Worm (Caenorhabditis elegans): ENCODE data around the gene nlp-58.

Gene nlp-58

ce11 chrV:9983529-9983928 lies 34.8 kb upstream of the nlp-58 start (continued):
- TF ChIP-seq let-526 (GFP tag; IDR thresholded peaks at IDR 0.05) (no peak), Y53F4B.3 (GFP tag; IDR thresholded peaks at IDR 0.05) (no peak), him-1 (tag; optimal IDR thresholded peaks at IDR 0.05) (no peak), hsf-1 (GFP tag; IDR thresholded peaks at IDR 0.05) (peak; percentile 41; the same call in 1 of the 2 replicates), somi-1 (GFP tag; optimal IDR thresholded peaks at IDR 0.05) (no peak), ccch-3 (GFP tag; optimal IDR thresholded peaks at IDR 0.05) (no peak), cebp-1 (GFP tag; IDR thresholded peaks at IDR 0.05) (no peak), cebp-1 (tag; optimal IDR thresholded peaks at IDR 0.05) (peak; percentile 7), F22D6.2 (tag; optimal IDR thresholded peaks at IDR 0.05) (no peak), rec-8 (tag; optimal IDR thresholded peaks at IDR 0.05) (no peak), Y56A3A.18 (GFP tag; IDR thresholded peaks at IDR 0.05) (peak; percentile 41; the same call in 1 of the 2 replicates), mes-4 (tag; optimal IDR thresholded peaks at IDR 0.05) (no peak), nfya-2 (GFP tag; IDR thresholded peaks at IDR 0.05) (no peak)

- TF ChIP-seq somi-1 (GFP tag; optimal IDR thresholded peaks at IDR 0.05) (no peak), lin-40 (tag; optimal IDR thresholded peaks at IDR 0.05) (no peak), madf-6 (GFP tag; IDR thresholded peaks at IDR 0.05) (peak; percentile 14; the same call in 1 of the 2 replicates), lag-1 (GFP tag; IDR thresholded peaks at IDR 0.05) (no peak), dpl-1 (GFP tag; optimal IDR thresholded peaks at IDR 0.05) (no peak), nhr-80 (tag; optimal IDR thresholded peaks at IDR 0.05) (no peak), hsf-1 (GFP tag; IDR thresholded peaks at IDR 0.05) (peak; percentile 27; the same call in 1 of the 2 replicates), B0035.1 (tag; optimal IDR thresholded peaks at IDR 0.05) (no peak)
Measured at ce11 chrV:9982568-9982967, 33.8 kb upstream of the nlp-58 start, which contains the start of gene C27H6.9. TSS of gene C27H6.9 (plus strand) at chrV:9982868.

- TF ChIP-seq him-1 (tag; optimal IDR thresholded peaks at IDR 0.05) (peak; percentile 14), dpl-1 (GFP tag; optimal IDR thresholded peaks at IDR 0.05) (peak; percentile 12), madf-10 (tag; optimal IDR thresholded peaks at IDR 0.05) (peak; percentile 70), C06A6.2 (GFP tag; conservative IDR thresholded peaks at IDR 0.05) (peak; percentile 94), ceh-91 (GFP tag; IDR thresholded peaks at IDR 0.05) (0 out of 2 replicates have a peak, but pooled peaks have one; percentile 21), Y95B8A.8 (GFP tag; IDR thresholded peaks at IDR 0.05) (0 out of 2 replicates have a peak, but pooled peaks have one; percentile 14), lin-54 (GFP tag; optimal IDR thresholded peaks at IDR 0.05) (peak; percentile 23), madf-6 (GFP tag; IDR thresholded peaks at IDR 0.05) (peak; percentile 53; the same call in 1 of the 2 replicates), Y67H2A.10 (GFP tag; conservative IDR thresholded peaks at IDR 0.05) (0 out of 2 replicates have a peak, but pooled peaks have one; percentile 47), madf-8 (GFP tag; conservative IDR thresholded peaks at IDR 0.05) (0 out of 2 replicates have a peak, but pooled peaks have one; percentile 15), ceh-100 (GFP tag; IDR thresholded peaks at IDR 0.05) (peak; percentile 97), F33H1.4 (GFP tag; IDR thresholded peaks at IDR 0.05) (peak; percentile 67), let-607 (tag; optimal IDR thresholded peaks at IDR 0.05) (peak in 1 of 2 experiments; percentile 34), athp-1 (tag; optimal IDR thresholded peaks at IDR 0.05) (peak; percentile 43), attf-3 (GFP tag; conservative IDR thresholded peaks at IDR 0.05) (peak; percentile 12; the same call in 1 of the 2 replicates), lin-40 (tag; optimal IDR thresholded peaks at IDR 0.05) (peak; percentile 90), K12H6.12 (tag; optimal IDR thresholded peaks at IDR 0.05) (peak; percentile 14), ztf-18 (tag; optimal IDR thresholded peaks at IDR 0.05) (peak; percentile 50), lin-26 (GFP tag; IDR thresholded peaks at IDR 0.05) (peak; percentile 33; the same call in 1 of the 2 replicates), ztf-26 (tag; optimal IDR thresholded peaks at IDR 0.05) (peak; percentile 58), bed-2 (GFP tag; IDR thresholded peaks at IDR 0.05) (0 out of 2 replicates have a peak, but pooled peaks have one; percentile 56), unc-130 (GFP tag; optimal IDR thresholded peaks at IDR 0.05) (peak; percentile 4), F23B12.7 (tag; optimal IDR thresholded peaks at IDR 0.05; ENCODE audit: insufficient read depth) (peak; percentile 37), hmg-1.2 (GFP tag; IDR thresholded peaks at IDR 0.05) (peak; percentile 49), xnd-1 (tag; optimal IDR thresholded peaks at IDR 0.05) (peak; percentile 44), hsf-1 (GFP tag; IDR thresholded peaks at IDR 0.05) (0 out of 2 replicates have a peak, but pooled peaks have one; percentile 38), ZK185.1 (tag; optimal IDR thresholded peaks at IDR 0.05; ENCODE audit: poor library complexity, severe bottlenecking) (peak; percentile 58), ekl-4 (GFP tag; IDR thresholded peaks at IDR 0.05) (peak; percentile 60; the same call in 1 of the 2 replicates)
Measured at ce11 chrV:9980731-9981483, 32.2 kb upstream of the nlp-58 start, which contains the start of the genes ruvb-1 and tofu-1. TSS of gene ruvb-1 (minus strand) at chrV:9980802. TSS of gene tofu-1 (plus strand) at chrV:9981147.
